Worm (Caenorhabditis elegans): ENCODE data around the gene mif-4.

Gene mif-4

ce11 chrIV:6301764-6302163 lies 34.0 kb downstream of the mif-4 start, which contains the start of gene srv-26:
TSS of gene srv-26 (minus strand) at chrIV:6301864.
- TF ChIP-seq tbx-8 (GFP tag; optimal IDR thresholded peaks at IDR 0.05) (no peak), M03D4.4 (tag; optimal IDR thresholded peaks at IDR 0.05) (no peak), lin-13 (tag; optimal IDR thresholded peaks at IDR 0.05) (no peak), ztf-11 (tag; optimal IDR thresholded peaks at IDR 0.05) (no peak), snpc-4 (tag; optimal IDR thresholded peaks at IDR 0.05) (no peak), nhr-12 (tag; optimal IDR thresholded peaks at IDR 0.05) (no peak), sptf-1 (tag; optimal IDR thresholded peaks at IDR 0.05) (no peak), ces-1 (GFP tag; optimal IDR thresholded peaks at IDR 0.05) (no peak), pha-4 (tag; optimal IDR thresholded peaks at IDR 0.05) (no peak), flh-1 (GFP tag; optimal IDR thresholded peaks at IDR 0.05) (no peak), unc-62 (GFP tag; optimal IDR thresholded peaks at IDR 0.05) (no peak), nhr-237 (tag; optimal IDR thresholded peaks at IDR 0.05) (no peak), ceh-43 (GFP tag; optimal IDR thresholded peaks at IDR 0.05) (no peak), unc-39 (tag; optimal IDR thresholded peaks at IDR 0.05) (no peak), lsy-2 (tag; optimal IDR thresholded peaks at IDR 0.05) (no peak), nhr-28 (tag; optimal IDR thresholded peaks at IDR 0.05) (no peak), bed-3 (GFP tag; optimal IDR thresholded peaks at IDR 0.05) (no peak), mls-2 (tag; optimal IDR thresholded peaks at IDR 0.05) (no peak)

- TF ChIP-seq flh-1 (GFP tag; optimal IDR thresholded peaks at IDR 0.05), result no peak
- no peak for TF ChIP-seq mls-2 (tag; optimal IDR thresholded peaks at IDR 0.05)
- TF ChIP-seq mep-1 (tag; optimal IDR thresholded peaks at IDR 0.05), result no peak
These were observed 36.3 kb downstream of the mif-4 start for ce11 chrIV:6299523-6299922.

- no peak for TF ChIP-seq unc-120 (tag; optimal IDR thresholded peaks at IDR 0.05; ENCODE audit: poor library complexity, severe bottlenecking)
- no peak for TF ChIP-seq mep-1 (tag; optimal IDR thresholded peaks at IDR 0.05)
- TF ChIP-seq hlh-1 (tag; optimal IDR thresholded peaks at IDR 0.05), result no peak
- no peak for TF ChIP-seq ztf-11 (tag; optimal IDR thresholded peaks at IDR 0.05)
- TF ChIP-seq lin-32 (GFP tag; optimal IDR thresholded peaks at IDR 0.05), result no peak
- TF ChIP-seq mab-5 (tag; optimal IDR thresholded peaks at IDR 0.05), result no peak
- no peak for TF ChIP-seq nhr-28 (tag; optimal IDR thresholded peaks at IDR 0.05)
- TF ChIP-seq elt-1 (tag; optimal IDR thresholded peaks at IDR 0.05; ENCODE audit: borderline replicate concordance, insufficient read depth), result no peak
- no peak for TF ChIP-seq nhr-2 (tag; optimal IDR thresholded peaks at IDR 0.05)
- TF ChIP-seq mls-2 (tag; optimal IDR thresholded peaks at IDR 0.05), result no peak
- TF ChIP-seq flh-1 (GFP tag; optimal IDR thresholded peaks at IDR 0.05), result no peak
- no peak for TF ChIP-seq sptf-1 (tag; optimal IDR thresholded peaks at IDR 0.05)
- TF ChIP-seq unc-62 (GFP tag; optimal IDR thresholded peaks at IDR 0.05), result no peak
- no peak for TF ChIP-seq M03D4.4 (tag; optimal IDR thresholded peaks at IDR 0.05)
- TF ChIP-seq pha-4 (tag; optimal IDR thresholded peaks at IDR 0.05), result no peak
These were observed 37.5 kb downstream of the mif-4 start, which contains the start of gene srv-27 for ce11 chrIV:6298253-6298652. TSS of gene srv-27 (minus strand) at chrIV:6298353.

- no peak for TF ChIP-seq flh-1 (GFP tag; optimal IDR thresholded peaks at IDR 0.05)
- TF ChIP-seq zip-8 (tag; optimal IDR thresholded peaks at IDR 0.05), result peak; percentile 17
- no peak for TF ChIP-seq mls-2 (tag; optimal IDR thresholded peaks at IDR 0.05)
- TF ChIP-seq mep-1 (tag; optimal IDR thresholded peaks at IDR 0.05), result peak; percentile 61
- TF ChIP-seq lin-13 (tag; optimal IDR thresholded peaks at IDR 0.05), result peak; percentile 75
These were observed 41.7 kb downstream of the mif-4 start, which contains the start of gene hil-2 for ce11 chrIV:6294081-6294480. TSS of gene hil-2 (plus strand) at chrIV:6294240.

- TF ChIP-seq bed-3 (GFP tag; optimal IDR thresholded peaks at IDR 0.05) (no peak), tbx-8 (GFP tag; optimal IDR thresholded peaks at IDR 0.05) (no peak)
These were observed 45.1 kb downstream of the mif-4 start, which contains the start of gene srv-24 for ce11 chrIV:6290741-6291140. TSS of gene srv-24 (minus strand) at chrIV:6290841.
